Worm (Caenorhabditis elegans) whole organism, L4 larva: ENCODE results near the gene nhx-9.
A peak's percentile ranks its signal among the peaks of the same experiment; 100 is the strongest.

Source experiments
- D1046.2 ChIP-seq: fragments of 200-800 bp; sonication (Bioruptor generic); IDR thresholded peaks from 2 replicates; pipeline ENCODE4 v1.3.6; 2022; ENCODE audit warnings: missing genetic modification characterization, missing compliant biosample characterization
- F37D6.2 ChIP-seq: sonication (generic microtip); optimal IDR thresholded peaks from 2 replicates; lab custom pipeline; 2016; ENCODE audit warnings: mild to moderate bottlenecking, missing genetic modification characterization, missing compliant biosample characterization
- Y75B8A.6 ChIP-seq: fragments of 200-800 bp; sonication (Bioruptor generic); IDR thresholded peaks from 2 replicates; pipeline ENCODE4 v1.3.6; 2022; ENCODE audit warnings: missing genetic modification reagents, missing genetic modification characterization, missing compliant biosample characterization
- ZK337.2 ChIP-seq: fragments of 200-800 bp; sonication (Bioruptor generic); IDR thresholded peaks from 2 replicates; pipeline ENCODE4 v1.3.6; 2022; ENCODE audit warnings: missing genetic modification reagents, missing genetic modification characterization, missing compliant biosample characterization
- aha-1 ChIP-seq: fragments of 150-350 bp; peaks from one replicate; lab custom pipeline; 2014; ENCODE audit warnings: missing biosample characterization, missing genetic modification characterization
- ceh-62 ChIP-seq: sonication (generic microtip); optimal IDR thresholded peaks from 2 replicates; lab custom pipeline; 2017; ENCODE audit warnings: missing biosample characterization, missing genetic modification characterization
- ces-1 ChIP-seq: fragments of 150-350 bp; sonication (generic microtip); optimal IDR thresholded peaks from 4 replicates; lab custom pipeline; 2014; ENCODE audit warnings: missing biosample characterization, missing genetic modification reagents, missing genetic modification characterization
- cey-2 ChIP-seq: sonication (generic microtip); optimal IDR thresholded peaks from 3 replicates; lab custom pipeline; 2017; ENCODE audit warnings: missing genetic modification characterization, mild to moderate bottlenecking, missing compliant biosample characterization, antibody characterized with exemption, borderline replicate concordance; ENCODE audit not compliant: insufficient read depth
- daf-12 ChIP-seq: fragments of 150-350 bp; optimal IDR thresholded peaks from 2 replicates; lab custom pipeline; 2014; ENCODE audit warnings: missing biosample characterization, missing genetic modification reagents, missing genetic modification characterization
- dmd-6 ChIP-seq: fragments of 200-800 bp; sonication (Bioruptor generic); IDR thresholded peaks from 2 replicates; pipeline ENCODE4 v1.3.6; 2022; ENCODE audit warnings: missing genetic modification reagents, missing genetic modification characterization, missing compliant biosample characterization
- egl-43 ChIP-seq: fragments of 200-800 bp; sonication (Bioruptor generic); IDR thresholded peaks from 2 replicates; pipeline ENCODE4 v1.3.6; 2022; ENCODE audit warnings: missing genetic modification reagents, missing genetic modification characterization, missing compliant biosample characterization
- hlh-11 ChIP-seq: fragments of 200-800 bp; sonication (Bioruptor generic); optimal IDR thresholded peaks from 2 replicates; lab custom pipeline; 2018; ENCODE audit warnings: mild to moderate bottlenecking, missing genetic modification characterization, missing compliant biosample characterization
- hlh-30 ChIP-seq: sonication (generic microtip); optimal IDR thresholded peaks from 2 replicates; lab custom pipeline; 2017; ENCODE audit warnings: antibody characterized with exemption, mild to moderate bottlenecking, missing genetic modification characterization, missing compliant biosample characterization; ENCODE audit not compliant: insufficient read depth
- jun-1 ChIP-seq: fragments of 150-350 bp; optimal IDR thresholded peaks from 2 replicates; lab custom pipeline; 2014; ENCODE audit warnings: missing biosample characterization, missing genetic modification reagents, missing genetic modification characterization
- lin-38 ChIP-seq: fragments of 200-800 bp; sonication (Bioruptor generic); IDR thresholded peaks from 2 replicates; pipeline ENCODE4 v1.3.6; 2022; ENCODE audit warnings: missing genetic modification reagents, missing genetic modification characterization, missing compliant biosample characterization
- lsy-2 ChIP-seq, 2 experiments: fragments of 150-350 bp in 1 of 2; sonication (generic microtip) in 1 of 2; optimal IDR thresholded peaks; 2 replicates each; lab custom pipeline; 2014 to 2017; ENCODE audit warnings: missing biosample characterization in 2 of 2, missing genetic modification characterization in 2 of 2
- mdl-1 ChIP-seq, 2 experiments: fragments of 150-350 bp in 1 of 2; sonication (generic microtip) in 1 of 2; optimal IDR thresholded peaks; 2 replicates each; lab custom pipeline; 2014 to 2017; ENCODE audit warnings: missing biosample characterization in 2 of 2, missing genetic modification characterization in 2 of 2
- mep-1 ChIP-seq: fragments of 150-350 bp; sonication (generic microtip); optimal IDR thresholded peaks from 3 replicates; lab custom pipeline; 2014; ENCODE audit warnings: missing biosample characterization, missing genetic modification characterization
- mxl-2 ChIP-seq: fragments of 200-800 bp; sonication (Bioruptor generic); conservative IDR thresholded peaks from 2 replicates; pipeline ENCODE4 v1.3.6; 2022; ENCODE audit warnings: missing genetic modification reagents, missing genetic modification characterization, missing compliant biosample characterization
- mxl-3 ChIP-seq: fragments of 200-800 bp; sonication (Bioruptor generic); optimal IDR thresholded peaks from 2 replicates; lab custom pipeline; 2018; ENCODE audit warnings: mild to moderate bottlenecking, missing genetic modification characterization, missing compliant biosample characterization
- nhr-10 ChIP-seq: fragments of 150-350 bp; optimal IDR thresholded peaks from 2 replicates; lab custom pipeline; 2014; ENCODE audit warnings: missing biosample characterization, missing genetic modification characterization
- nhr-102 ChIP-seq: sonication (generic microtip); optimal IDR thresholded peaks from 2 replicates; lab custom pipeline; 2016; ENCODE audit warnings: mild to moderate bottlenecking, missing genetic modification characterization, moderate library complexity, missing compliant biosample characterization
- nhr-11 ChIP-seq: fragments of 150-350 bp; optimal IDR thresholded peaks from 2 replicates; lab custom pipeline; 2014; ENCODE audit warnings: missing biosample characterization, missing genetic modification characterization
- nhr-237 ChIP-seq: sonication (generic microtip); optimal IDR thresholded peaks from 2 replicates; lab custom pipeline; 2017; ENCODE audit warnings: missing biosample characterization, missing genetic modification characterization
- nhr-25 ChIP-seq: sonication (generic microtip); optimal IDR thresholded peaks from 2 replicates; lab custom pipeline; 2017; ENCODE audit warnings: missing genetic modification characterization, mild to moderate bottlenecking, missing compliant biosample characterization, antibody characterized with exemption, moderate library complexity, borderline replicate concordance; ENCODE audit not compliant: insufficient read depth
- nhr-28 ChIP-seq: fragments of 150-350 bp; optimal IDR thresholded peaks from 2 replicates; lab custom pipeline; 2014; ENCODE audit warnings: missing biosample characterization, missing genetic modification characterization
- nhr-48 ChIP-seq: sonication (generic microtip); optimal IDR thresholded peaks from 2 replicates; lab custom pipeline; 2016; ENCODE audit warnings: mild to moderate bottlenecking, missing genetic modification characterization, missing compliant biosample characterization
- pqm-1 ChIP-seq: sonication (generic microtip); optimal IDR thresholded peaks from 2 replicates; lab custom pipeline; 2017; ENCODE audit warnings: missing biosample characterization, missing genetic modification characterization
- rbr-2 ChIP-seq: sonication (generic microtip); optimal IDR thresholded peaks from 2 replicates; lab custom pipeline; 2016; ENCODE audit warnings: missing genotype, missing genetic modification characterization, missing compliant biosample characterization
- saeg-2 ChIP-seq: fragments of 200-800 bp; sonication (Bioruptor generic); IDR thresholded peaks from 2 replicates; pipeline ENCODE4 v1.3.6; 2022; ENCODE audit warnings: missing genetic modification reagents, missing genetic modification characterization, missing compliant biosample characterization
- snpc-4 ChIP-seq: fragments of 150-350 bp; optimal IDR thresholded peaks from 2 replicates; lab custom pipeline; 2014; ENCODE audit warnings: missing biosample characterization, missing genetic modification characterization
- tra-1 ChIP-seq: fragments of 200-800 bp; sonication (Bioruptor generic); IDR thresholded peaks from 2 replicates; pipeline ENCODE4 v1.3.6; 2022; ENCODE audit warnings: missing genetic modification reagents, missing genetic modification characterization, missing compliant biosample characterization
- unc-62 ChIP-seq, 3 experiments: fragments of 150-350 bp in 1 of 3; sonication (generic microtip); optimal IDR thresholded peaks in 2 of 3; peaks in 1 of 3; 1 replicate in 1 of 3; 2 replicates in 2 of 3; lab custom pipeline; 2014 to 2017; ENCODE audit warnings: missing biosample characterization in 3 of 3, missing genetic modification characterization in 3 of 3, missing genetic modification reagents in 3 of 3, missing genotype in 1 of 3
- zip-2 ChIP-seq: fragments of 150-350 bp; optimal IDR thresholded peaks from 2 replicates; lab custom pipeline; 2014; ENCODE audit warnings: missing biosample characterization, missing genetic modification characterization

Gene nhx-9

ce11 chrIV:11893336-11893735 lies 37.3 kb upstream of the nhx-9 start:
- TF ChIP-seq nhr-102 (tag; lab: Kevin White, UChicago) (no peak), daf-12 (tag; lab: Kevin White, UChicago) (no peak), lin-38 (GFP tag; lab: Robert Waterston, UW) (no peak), egl-43 (GFP tag; lab: Robert Waterston, UW) (no peak), rbr-2 (tag; lab: Kevin White, UChicago) (no peak), nhr-11 (tag; lab: Kevin White, UChicago) (no peak), ZK337.2 (GFP tag; lab: Robert Waterston, UW) (no peak), ceh-62 (tag; lab: Kevin White, UChicago) (no peak), hlh-11 (no peak)

- peak; percentile 41 for TF ChIP-seq mxl-3 (GFP tag; lab: Kevin White, UChicago)
- no peak for TF ChIP-seq ces-1 (GFP tag; lab: Kevin White, UChicago)
- peak; percentile 85 for TF ChIP-seq hlh-30 (tag; lab: Kevin White, UChicago)
- peak; percentile 70 for TF ChIP-seq nhr-48 (tag; lab: Kevin White, UChicago)
- TF ChIP-seq aha-1, result peak; percentile 91
- TF ChIP-seq nhr-28 (tag; lab: Kevin White, UChicago), result peak; percentile 87
- peak in 1 of 2 experiments; percentile 67 for TF ChIP-seq lsy-2 (tag; optimal IDR thresholded peaks at IDR 0.05; lab: Kevin White, UChicago)
- peak; percentile 24 for TF ChIP-seq pqm-1 (tag; lab: Kevin White, UChicago)
- peak; percentile 71 for TF ChIP-seq dmd-6 (GFP tag; lab: Robert Waterston, UW)
- TF ChIP-seq unc-62 (GFP tag; optimal IDR thresholded peaks at IDR 0.05 in 1 of 2; lab: Kevin White, UChicago), result peak in 1 of 2 experiments; percentile 85
- no peak for TF ChIP-seq unc-62 (tag; optimal IDR thresholded peaks at IDR 0.05; lab: Kevin White, UChicago)
- no peak for TF ChIP-seq saeg-2
- TF ChIP-seq Y75B8A.6 (GFP tag; lab: Robert Waterston, UW), result no peak
- peak in 1 of 2 experiments; percentile 44 for TF ChIP-seq mdl-1 (tag; optimal IDR thresholded peaks at IDR 0.05; lab: Kevin White, UChicago)
- TF ChIP-seq cey-2, result peak; percentile 8
- no peak for TF ChIP-seq snpc-4
- TF ChIP-seq hlh-11, result peak; percentile 53
These were observed 33.0 kb upstream of the nhx-9 start for ce11 chrIV:11897710-11898109.

- TF ChIP-seq nhr-10 (tag; lab: Kevin White, UChicago) (peak; percentile 33), nhr-28 (tag; lab: Kevin White, UChicago) (peak; percentile 42), hlh-11 (peak; percentile 52), D1046.2 (GFP tag; lab: Robert Waterston, UW) (no peak), nhr-48 (tag; lab: Kevin White, UChicago) (peak; percentile 68), tra-1 (GFP tag; lab: Robert Waterston, UW) (0 out of 2 replicates have a peak, but pooled peaks have one; percentile 10), zip-2 (tag; lab: Kevin White, UChicago) (no peak), lsy-2 (tag; optimal IDR thresholded peaks at IDR 0.05; lab: Kevin White, UChicago) (peak in 1 of 2 experiments; percentile 42), Y75B8A.6 (GFP tag; lab: Robert Waterston, UW) (no peak), aha-1 (peak; percentile 8)
- TF ChIP-seq, all 104 proteins: peak for 7
These were observed 31.3 kb upstream of the nhx-9 start, which contains the start of gene nhr-43 for ce11 chrIV:11899358-11899757. Gene nhr-43 (plus strand): TSS chrIV:11899590.

- TF ChIP-seq unc-62 (GFP tag; optimal IDR thresholded peaks at IDR 0.05 in 1 of 2; lab: Kevin White, UChicago) (peak in 1 of 2 experiments; percentile 90), unc-62 (tag; optimal IDR thresholded peaks at IDR 0.05; lab: Kevin White, UChicago) (no peak), ZK337.2 (GFP tag; lab: Robert Waterston, UW) (no peak)
These were observed 30.3 kb upstream of the nhx-9 start for ce11 chrIV:11900399-11900798.

ce11 chrIV:11901215-11901614 lies 29.5 kb upstream of the nhx-9 start:
- TF ChIP-seq mdl-1 (tag; optimal IDR thresholded peaks at IDR 0.05; lab: Kevin White, UChicago) (peak in 1 of 2 experiments; percentile 70), hlh-11 (peak; percentile 55), cey-2 (peak; percentile 54), hlh-30 (tag; lab: Kevin White, UChicago) (peak; percentile 62), nhr-25 (peak; percentile 66), dmd-6 (GFP tag; lab: Robert Waterston, UW) (peak; percentile 49; the same call in 1 of the 2 replicates), jun-1 (no peak), nhr-28 (tag; lab: Kevin White, UChicago) (peak; percentile 48), F37D6.2 (no peak), nhr-48 (tag; lab: Kevin White, UChicago) (peak; percentile 48), mxl-3 (GFP tag; lab: Kevin White, UChicago) (peak; percentile 11), mep-1 (tag; lab: Kevin White, UChicago) (peak; percentile 9), nhr-10 (tag; lab: Kevin White, UChicago) (peak; percentile 34), saeg-2 (no peak), nhr-237 (tag; lab: Kevin White, UChicago) (no peak), mxl-2 (GFP tag; lab: Robert Waterston, UW) (peak; percentile 52; the same call in 1 of the 2 replicates)
